Fruit fly (Drosophila melanogaster): ENCODE data around the gene fu.

The fu gene

DNA sequence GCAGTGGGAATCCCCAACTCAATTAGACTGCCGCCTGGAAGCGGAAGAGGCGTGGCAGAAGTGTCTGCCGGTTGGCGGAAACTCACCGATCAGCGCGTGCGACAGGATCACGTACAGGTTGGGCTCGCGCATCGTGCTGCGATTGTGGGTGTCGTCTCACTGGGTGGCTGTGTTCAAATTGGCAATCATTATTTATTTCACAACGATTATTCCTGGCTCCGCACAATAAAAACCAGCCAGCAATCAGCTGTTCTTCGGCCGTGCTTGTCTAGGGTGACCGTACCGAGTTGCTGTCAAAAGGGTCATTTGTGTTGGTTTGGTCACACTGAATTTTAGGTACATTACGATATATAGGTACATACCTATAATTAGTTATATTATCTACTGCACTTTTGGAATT is 543 bp upstream of the fu start, which contains the start of gene CG6659:
Gene CG6659 (minus strand): TSS at position 275 of the 400 bp plus-strand sequence.
- TF ChIP-seq CG8159 (tag; optimal IDR thresholded peaks at IDR 0.05): no peak
- no peak for TF ChIP-seq gl (tag; optimal IDR thresholded peaks at IDR 0.05)

dm6 chrX:18662053-18662452 is 4.5 kb downstream of the fu start, which contains the start of gene CG6696:
Gene CG6696, minus strand, starts transcription at chrX:18662153.
- no peak for TF ChIP-seq Pif1B (GFP tag; optimal IDR thresholded peaks at IDR 0.05)
- no peak for TF ChIP-seq CG15710 (tag; optimal IDR thresholded peaks at IDR 0.05)
- TF ChIP-seq CG4496 (GFP tag; IDR thresholded peaks at IDR 0.05): no peak

dm6 chrX:18663362-18663761 is 5.8 kb downstream of the fu start:
- TF ChIP-seq Pif1B (GFP tag; optimal IDR thresholded peaks at IDR 0.05) (no peak), CG8301 (tag; optimal IDR thresholded peaks at IDR 0.05) (peak; percentile 54)

- peak; percentile 12 for TF ChIP-seq CG13204 (GFP tag; optimal IDR thresholded peaks at IDR 0.05)
- TF ChIP-seq EcR (GFP tag; optimal IDR thresholded peaks at IDR 0.05): peak; percentile 71
- TF ChIP-seq CG32121 (GFP tag; IDR thresholded peaks at IDR 0.05): no peak
- TF ChIP-seq Pif1B (GFP tag; optimal IDR thresholded peaks at IDR 0.05): no peak
- no peak for TF ChIP-seq Ets98B (GFP tag; IDR thresholded peaks at IDR 0.05)
- TF ChIP-seq CG8301 (tag; optimal IDR thresholded peaks at IDR 0.05): no peak
- TF ChIP-seq rn (GFP tag; IDR thresholded peaks at IDR 0.05): no peak
- TF ChIP-seq D1 (tag; optimal IDR thresholded peaks at IDR 0.05): no peak
These were observed 8.2 kb downstream of the fu start for dm6 chrX:18665715-18666267.

DNA sequence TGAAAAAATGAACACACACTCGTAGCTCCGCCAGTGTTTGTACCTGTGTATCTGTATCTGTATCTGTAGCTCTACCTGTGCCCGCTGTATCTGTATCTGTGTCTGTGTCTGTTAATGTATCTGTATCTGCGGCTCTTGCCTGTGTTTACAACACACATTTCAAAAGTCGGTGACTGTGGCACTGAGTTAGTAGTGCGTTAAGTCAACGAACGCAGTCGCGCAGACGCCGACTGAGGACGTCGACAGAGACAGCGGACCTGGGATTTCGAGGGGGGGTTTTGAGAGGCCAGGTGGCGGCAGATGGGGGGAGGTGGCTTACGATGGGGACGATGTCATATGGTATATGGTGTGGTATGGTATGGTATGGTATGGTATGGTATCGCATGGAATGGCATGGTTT is 10.7 kb downstream of the fu start:
- TF ChIP-seq CG10348 (GFP tag; IDR thresholded peaks at IDR 0.05): no peak
- peak; percentile 84 for TF ChIP-seq EcR (GFP tag; optimal IDR thresholded peaks at IDR 0.05)

- TF ChIP-seq CG17806 (tag; optimal IDR thresholded peaks at IDR 0.05) (no peak), Snoo (tag; optimal IDR thresholded peaks at IDR 0.05) (no peak), Ets98B (GFP tag; IDR thresholded peaks at IDR 0.05) (no peak), D1 (tag; optimal IDR thresholded peaks at IDR 0.05) (no peak), CG9948 (tag; optimal IDR thresholded peaks at IDR 0.05) (no peak), CG8301 (tag; optimal IDR thresholded peaks at IDR 0.05) (no peak), gl (tag; optimal IDR thresholded peaks at IDR 0.05) (no peak), CG10348 (GFP tag; IDR thresholded peaks at IDR 0.05) (no peak), CG13204 (GFP tag; optimal IDR thresholded peaks at IDR 0.05) (no peak), Pif1A (GFP tag; optimal IDR thresholded peaks at IDR 0.05) (no peak), Pif1B (GFP tag; optimal IDR thresholded peaks at IDR 0.05) (no peak), CG8159 (tag; optimal IDR thresholded peaks at IDR 0.05) (no peak), CG14655 (GFP tag; optimal IDR thresholded peaks at IDR 0.05) (no peak), CG15710 (tag; optimal IDR thresholded peaks at IDR 0.05) (no peak), CG4496 (GFP tag; IDR thresholded peaks at IDR 0.05) (no peak), CG34367 (tag; optimal IDR thresholded peaks at IDR 0.05) (no peak), CG32121 (GFP tag; IDR thresholded peaks at IDR 0.05) (no peak), rn (GFP tag; IDR thresholded peaks at IDR 0.05) (no peak), EcR (GFP tag; optimal IDR thresholded peaks at IDR 0.05) (no peak)
These were observed 12.4 kb downstream of the fu start for dm6 chrX:18669811-18670477.

DNA sequence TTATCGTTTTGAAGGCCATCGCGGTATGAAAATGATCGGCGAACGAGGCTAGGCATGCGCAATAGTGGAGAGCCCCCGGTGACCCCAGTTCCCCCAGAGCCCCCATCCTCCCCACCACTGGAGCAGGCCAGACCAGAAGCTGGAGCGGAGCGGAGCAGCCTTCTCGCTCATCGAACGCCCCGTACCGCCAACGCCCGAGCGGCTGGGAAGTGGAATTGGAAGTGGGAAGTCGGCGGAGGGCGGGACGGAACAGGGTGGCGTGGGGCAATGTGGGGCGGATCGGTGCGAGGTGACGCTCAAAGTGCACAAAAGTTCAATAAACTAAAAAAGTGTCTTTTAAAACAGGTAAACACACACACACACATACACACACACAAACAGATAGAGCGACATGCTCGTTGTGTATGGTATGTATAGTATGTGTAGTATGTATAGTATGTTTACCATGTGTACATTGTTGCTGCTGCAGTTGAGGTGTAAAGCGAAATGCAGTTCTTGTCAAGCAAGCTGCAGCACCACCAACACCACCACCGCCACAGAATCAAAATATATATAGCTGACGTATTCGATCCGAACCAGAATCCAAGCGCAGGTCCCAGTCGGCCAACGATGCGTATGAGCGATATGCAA is 14.1 kb downstream of the fu start:
- no peak for TF ChIP-seq gl (tag; optimal IDR thresholded peaks at IDR 0.05)
- peak; percentile 92 for TF ChIP-seq EcR (GFP tag; optimal IDR thresholded peaks at IDR 0.05)
- TF ChIP-seq CG4496 (GFP tag; IDR thresholded peaks at IDR 0.05): peak; percentile 8; the same call in 1 of the 3 replicates
- TF ChIP-seq CG13204 (GFP tag; optimal IDR thresholded peaks at IDR 0.05): peak; percentile 56

DNA sequence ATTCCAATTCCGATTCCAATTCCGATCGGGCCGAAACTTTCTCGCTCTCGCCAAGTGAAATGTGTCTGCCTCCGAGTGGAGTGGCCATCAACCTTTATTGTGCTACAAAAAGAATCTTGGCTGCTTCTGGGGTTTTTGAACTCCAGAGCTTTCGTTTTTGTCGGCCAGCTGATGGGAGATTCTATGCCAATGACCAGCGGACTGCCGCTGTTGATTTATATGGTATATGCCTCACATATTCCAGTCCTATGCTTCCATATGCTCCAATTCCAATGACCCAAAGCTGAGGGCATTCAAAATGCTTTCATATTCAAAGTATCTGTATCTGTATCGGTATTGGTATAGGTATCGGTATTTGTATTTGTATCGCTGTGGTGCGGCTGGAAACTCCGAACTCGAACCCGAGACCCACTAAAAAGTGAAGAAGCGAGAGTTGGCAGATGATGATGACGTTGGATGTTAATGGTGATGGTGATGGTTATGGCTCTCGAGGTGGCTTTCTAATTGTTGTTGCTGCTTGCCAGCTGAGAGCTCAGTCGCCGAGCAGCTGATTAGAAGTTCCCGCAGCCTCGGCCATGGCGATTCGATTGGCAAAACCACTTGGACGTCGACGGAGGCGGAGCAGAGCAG is 15.5 kb downstream of the fu start:
- no peak for TF ChIP-seq CG15710 (tag; optimal IDR thresholded peaks at IDR 0.05)
- no peak for TF ChIP-seq Pif1A (GFP tag; optimal IDR thresholded peaks at IDR 0.05)
- TF ChIP-seq rn (GFP tag; IDR thresholded peaks at IDR 0.05): no peak
- no peak for TF ChIP-seq CG8301 (tag; optimal IDR thresholded peaks at IDR 0.05)
- TF ChIP-seq CG10348 (GFP tag; IDR thresholded peaks at IDR 0.05): no peak
- TF ChIP-seq D1 (tag; optimal IDR thresholded peaks at IDR 0.05): no peak
- no peak for TF ChIP-seq EcR (GFP tag; optimal IDR thresholded peaks at IDR 0.05)
- no peak for TF ChIP-seq Pif1B (GFP tag; optimal IDR thresholded peaks at IDR 0.05)
- TF ChIP-seq Snoo (tag; optimal IDR thresholded peaks at IDR 0.05): no peak
- no peak for TF ChIP-seq CG13204 (GFP tag; optimal IDR thresholded peaks at IDR 0.05)
- no peak for TF ChIP-seq CG9948 (tag; optimal IDR thresholded peaks at IDR 0.05)
- no peak for TF ChIP-seq CG14655 (GFP tag; optimal IDR thresholded peaks at IDR 0.05)
- TF ChIP-seq Ets98B (GFP tag; IDR thresholded peaks at IDR 0.05): no peak
- no peak for TF ChIP-seq CG32121 (GFP tag; IDR thresholded peaks at IDR 0.05)
- no peak for TF ChIP-seq gl (tag; optimal IDR thresholded peaks at IDR 0.05)
- TF ChIP-seq CG8159 (tag; optimal IDR thresholded peaks at IDR 0.05): no peak
- TF ChIP-seq CG17806 (tag; optimal IDR thresholded peaks at IDR 0.05): no peak
- TF ChIP-seq CG12605 (GFP tag; IDR thresholded peaks at IDR 0.05): no peak

Measured in whole organism, pupa.